Worm (Caenorhabditis elegans) whole organism, young adult: ENCODE data around the gene Y47D3A.34.

ENCODE experiments used
- B0336.3 ChIP-seq: fragments of 200-800 bp; sonication (Bioruptor generic); IDR thresholded peaks from 2 replicates; pipeline ENCODE4 v1.3.6; 2022; ENCODE audit warnings: missing genetic modification characterization, missing compliant biosample characterization
- K12H6.12 ChIP-seq: fragments of 200-800 bp; sonication (Bioruptor generic); optimal IDR thresholded peaks from 2 replicates; lab custom pipeline; 2018; ENCODE audit warnings: mild to moderate bottlenecking, missing genetic modification characterization, missing compliant biosample characterization
- T07F8.4 ChIP-seq: sonication (generic microtip); optimal IDR thresholded peaks from 2 replicates; lab custom pipeline; 2016; ENCODE audit warnings: mild to moderate bottlenecking, missing genetic modification characterization, moderate library complexity, missing compliant biosample characterization
- attf-5 ChIP-seq: fragments of 200-800 bp; sonication (Bioruptor generic); optimal IDR thresholded peaks from 2 replicates; lab custom pipeline; 2018; ENCODE audit warnings: mild to moderate bottlenecking, missing genetic modification characterization, missing compliant biosample characterization
- ceh-100 ChIP-seq: fragments of 200-800 bp; sonication (Bioruptor generic); IDR thresholded peaks from 2 replicates; pipeline ENCODE4 v1.3.6; 2022; ENCODE audit warnings: missing genetic modification reagents, missing genetic modification characterization, missing compliant biosample characterization
- die-1 ChIP-seq: sonication (generic microtip); optimal IDR thresholded peaks from 2 replicates; lab custom pipeline; 2016; ENCODE audit warnings: missing genotype, mild to moderate bottlenecking, missing genetic modification characterization, missing compliant biosample characterization
- dox-1 ChIP-seq: fragments of 200-800 bp; sonication (Bioruptor generic); IDR thresholded peaks from 2 replicates; pipeline ENCODE4 v1.3.6; 2022; ENCODE audit warnings: missing genetic modification reagents, missing genetic modification characterization, missing compliant biosample characterization
- dpff-1 ChIP-seq: sonication (generic microtip); optimal IDR thresholded peaks from 2 replicates; lab custom pipeline; 2017; ENCODE audit warnings: mild to moderate bottlenecking, missing genetic modification characterization, missing compliant biosample characterization
- dpl-1 ChIP-seq: fragments of 150-350 bp; optimal IDR thresholded peaks from 2 replicates; lab custom pipeline; 2014; ENCODE audit warnings: missing biosample characterization, missing genetic modification reagents, missing genetic modification characterization
- egrh-3 ChIP-seq: fragments of 200-800 bp; sonication (Bioruptor generic); IDR thresholded peaks from 2 replicates; pipeline ENCODE4 v1.3.6; 2022; ENCODE audit warnings: missing genetic modification reagents, missing genetic modification characterization, missing compliant biosample characterization
- gei-17 ChIP-seq: fragments of 200-800 bp; sonication (Bioruptor generic); optimal IDR thresholded peaks from 2 replicates; lab custom pipeline; 2018; ENCODE audit warnings: mild to moderate bottlenecking, missing genetic modification characterization, missing compliant biosample characterization
- hlh-26 ChIP-seq: fragments of 200-800 bp; sonication (Bioruptor generic); conservative IDR thresholded peaks from 2 replicates; pipeline ENCODE4 v1.3.6; 2022; ENCODE audit warnings: missing genetic modification reagents, missing genetic modification characterization, missing compliant biosample characterization
- hmg-1.2 ChIP-seq: fragments of 200-800 bp; sonication (Bioruptor generic); IDR thresholded peaks from 2 replicates; pipeline ENCODE4 v1.3.6; 2022; ENCODE audit warnings: missing genetic modification reagents, missing genetic modification characterization, missing compliant biosample characterization
- hsf-1 ChIP-seq: fragments of 200-800 bp; sonication (Bioruptor generic); IDR thresholded peaks from 2 replicates; pipeline ENCODE4 v1.3.6; 2022; ENCODE audit warnings: missing genetic modification reagents, missing genetic modification characterization, missing compliant biosample characterization
- lin-40 ChIP-seq: sonication (generic microtip); optimal IDR thresholded peaks from 2 replicates; lab custom pipeline; 2016; ENCODE audit warnings: missing genetic modification characterization, mild to moderate bottlenecking, missing compliant biosample characterization, missing genotype, missing genetic modification reagents
- madf-10 ChIP-seq: sonication (generic microtip); optimal IDR thresholded peaks from 2 replicates; lab custom pipeline; 2016; ENCODE audit warnings: mild to moderate bottlenecking, missing genetic modification characterization, missing compliant biosample characterization
- nhr-27 ChIP-seq: fragments of 200-800 bp; sonication (Bioruptor generic); optimal IDR thresholded peaks from 2 replicates; lab custom pipeline; 2018; ENCODE audit warnings: mild to moderate bottlenecking, missing genetic modification characterization, moderate library complexity, missing compliant biosample characterization
- nhr-80 ChIP-seq: sonication (generic microtip); optimal IDR thresholded peaks from 2 replicates; lab custom pipeline; 2016; ENCODE audit warnings: missing genetic modification characterization, missing compliant biosample characterization
- pbrm-1 ChIP-seq: fragments of 200-800 bp; sonication (Bioruptor generic); IDR thresholded peaks from 2 replicates; pipeline ENCODE4 v1.3.6; 2022; ENCODE audit warnings: missing genetic modification reagents, missing genetic modification characterization, missing compliant biosample characterization
- snpc-4 ChIP-seq, 5 experiments: fragments of 150-350 bp in 1 of 5; sonication (generic microtip) in 4 of 5; optimal IDR thresholded peaks; 2 replicates each; lab custom pipeline; 2014 to 2018; ENCODE audit warnings: missing genetic modification characterization in 5 of 5, missing biosample characterization in 3 of 5, antibody characterized with exemption in 2 of 5, mild to moderate bottlenecking in 2 of 5, missing compliant biosample characterization in 2 of 5, missing genotype in 2 of 5, moderate library complexity in 2 of 5, missing genetic modification reagents in 1 of 5
- sptf-2 ChIP-seq: fragments of 200-800 bp; sonication (Bioruptor generic); optimal IDR thresholded peaks from 2 replicates; lab custom pipeline; 2018; ENCODE audit warnings: mild to moderate bottlenecking, missing genetic modification characterization, missing compliant biosample characterization
- tlf-1 ChIP-seq: fragments of 200-800 bp; sonication (Bioruptor generic); optimal IDR thresholded peaks from 2 replicates; lab custom pipeline; 2018; ENCODE audit warnings: mild to moderate bottlenecking, missing genetic modification characterization, missing compliant biosample characterization
- unc-130 ChIP-seq: sonication (generic microtip); optimal IDR thresholded peaks from 2 replicates; lab custom pipeline; 2016; ENCODE audit warnings: missing genetic modification reagents, missing genetic modification characterization, missing compliant biosample characterization
- zfh-2 ChIP-seq: fragments of 200-800 bp; sonication (Bioruptor generic); conservative IDR thresholded peaks from 2 replicates; pipeline ENCODE4 v1.3.6; 2022; ENCODE audit warnings: missing genetic modification reagents, missing genetic modification characterization, missing compliant biosample characterization

Gene Y47D3A.34

DNA sequence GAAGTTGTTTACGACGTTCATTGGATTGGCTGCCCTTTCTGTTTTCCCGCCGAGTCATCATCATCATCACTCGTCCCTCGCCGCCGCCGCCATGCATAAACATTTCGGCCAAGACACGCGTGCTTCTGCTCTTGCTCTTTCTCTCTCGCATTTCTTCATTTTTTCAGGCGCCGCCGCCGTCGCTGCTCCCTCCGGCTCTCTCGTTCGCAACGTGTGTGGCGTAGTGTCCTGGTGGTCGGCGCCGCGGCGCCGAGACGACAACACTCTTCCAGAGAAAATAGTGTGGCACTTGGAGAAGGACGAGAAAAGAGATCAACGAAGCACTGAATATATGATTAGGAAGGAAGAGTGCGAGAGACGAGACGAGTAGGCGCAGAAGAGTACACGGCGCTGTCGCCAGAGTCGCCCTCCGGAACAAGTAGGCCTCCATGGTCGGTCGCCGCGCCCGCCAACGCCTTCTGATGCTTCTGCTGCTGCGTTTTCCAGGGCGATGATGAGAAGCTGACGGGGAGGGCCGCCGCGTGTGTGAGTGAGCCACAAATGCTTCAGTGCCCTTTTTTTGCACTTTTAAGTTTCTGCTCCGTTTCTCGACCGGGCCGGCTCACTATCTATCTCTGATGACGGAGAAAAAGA, 49.1 kb downstream of the Y47D3A.34 start (continued):
- TF ChIP-seq hmg-1.2 (GFP tag; lab: Robert Waterston, UW) (peak; percentile 17; the same call in 1 of the 2 replicates), dpl-1 (no peak), hlh-26 (GFP tag; lab: Robert Waterston, UW) (no peak), nhr-27 (tag; lab: Kevin White, UChicago) (peak; percentile 38), ceh-100 (GFP tag; lab: Robert Waterston, UW) (no peak), T07F8.4 (tag; lab: Kevin White, UChicago) (no peak), madf-10 (peak; percentile 75), attf-5 (peak; percentile 30), zfh-2 (peak; percentile 95), gei-17 (no peak), hsf-1 (GFP tag; lab: Robert Waterston, UW) (no peak), dox-1 (peak; percentile 57; the same call in 1 of the 2 replicates), egrh-3 (peak; percentile 77), tlf-1 (no peak), pbrm-1 (GFP tag; lab: Robert Waterston, UW) (no peak), unc-130 (no peak), B0336.3 (GFP tag; lab: Robert Waterston, UW) (0 out of 2 replicates have a peak, but pooled peaks have one; percentile 15), dpff-1 (tag; lab: Kevin White, UChicago) (no peak), K12H6.12 (tag; lab: Kevin White, UChicago) (peak; percentile 77), snpc-4 (GFP tag; optimal IDR thresholded peaks at IDR 0.05; lab: Kevin White, UChicago) (no peak), snpc-4 (tag; optimal IDR thresholded peaks at IDR 0.05; lab: Kevin White, UChicago) (peak in 2 of 4 experiments; percentile 16 to 33), nhr-80 (tag; lab: Kevin White, UChicago) (peak; percentile 80), sptf-2 (no peak), lin-40 (peak; percentile 11), die-1 (tag; lab: Kevin White, UChicago) (no peak)
